Fruit fly (Drosophila melanogaster) whole organism, embryonic: ENCODE results near the gene ninaG.
A peak's percentile ranks its signal among the peaks of the same experiment; 100 is the strongest.

Source experiments
- Aef1 ChIP-seq: fragments of 200-800 bp; sonication (Bioruptor generic); IDR thresholded peaks from 3 replicates; pipeline ENCODE4 v1.3.6; 2022; ENCODE audit warnings: missing biosample characterization, missing genetic modification characterization
- Bteb2 ChIP-seq: fragments of 200-800 bp; sonication (Bioruptor generic); optimal IDR thresholded peaks from 2 replicates; lab custom pipeline; 2016; ENCODE audit warnings: missing biosample characterization, missing genetic modification characterization
- C15 ChIP-seq: fragments of 200-800 bp; sonication (Bioruptor generic); IDR thresholded peaks from 3 replicates; pipeline ENCODE4 v1.3.6; 2022; ENCODE audit warnings: missing biosample characterization, missing genetic modification characterization
- CG1024 ChIP-seq: fragments of 200-800 bp; sonication (Bioruptor generic); IDR thresholded peaks from 2 replicates; pipeline ENCODE4 v1.3.6; 2022; ENCODE audit warnings: missing biosample characterization, missing genetic modification characterization
- CG10654 ChIP-seq: fragments of 200-800 bp; sonication (Bioruptor generic); optimal IDR thresholded peaks from 2 replicates; lab custom pipeline; 2016; ENCODE audit warnings: missing biosample characterization, missing genetic modification characterization
- CG12104 ChIP-seq: fragments of 200-800 bp; sonication (Bioruptor generic); optimal IDR thresholded peaks from 3 replicates; lab custom pipeline; 2016; ENCODE audit warnings: missing biosample characterization, missing genetic modification characterization
- CG12659 ChIP-seq: fragments of 200-800 bp; sonication (Bioruptor generic); optimal IDR thresholded peaks from 3 replicates; lab custom pipeline; 2017; ENCODE audit warnings: mild to moderate bottlenecking, missing biosample characterization, missing genetic modification reagents, missing genetic modification characterization
- CG12769 ChIP-seq: fragments of 200-800 bp; sonication (Bioruptor generic); optimal IDR thresholded peaks from 2 replicates; lab custom pipeline; 2019; ENCODE audit warnings: missing biosample characterization, mild to moderate bottlenecking, missing genetic modification characterization, moderate library complexity
- CG12942 ChIP-seq: fragments of 200-800 bp; sonication (Bioruptor generic); optimal IDR thresholded peaks from 3 replicates; lab custom pipeline; 2016; ENCODE audit warnings: missing biosample characterization, missing genetic modification characterization
- CG13123 ChIP-seq: fragments of 200-800 bp; sonication (Bioruptor generic); optimal IDR thresholded peaks from 2 replicates; lab custom pipeline; 2016; ENCODE audit warnings: missing biosample characterization, missing genetic modification characterization
- CG13296 ChIP-seq: fragments of 200-800 bp; sonication (Bioruptor generic); optimal IDR thresholded peaks from 3 replicates; lab custom pipeline; 2018; ENCODE audit warnings: missing biosample characterization, mild to moderate bottlenecking, missing genetic modification characterization
- CG14667 ChIP-seq: fragments of 200-800 bp; sonication (Bioruptor generic); IDR thresholded peaks from 2 replicates; pipeline ENCODE4 v1.3.6; 2022; ENCODE audit warnings: missing biosample characterization, missing genetic modification characterization
- CG15073 ChIP-seq: fragments of 200-800 bp; sonication (Bioruptor generic); optimal IDR thresholded peaks from 2 replicates; lab custom pipeline; 2016; ENCODE audit warnings: missing biosample characterization, missing genetic modification characterization
- CG15601 ChIP-seq: fragments of 200-800 bp; sonication (Bioruptor generic); optimal IDR thresholded peaks from 3 replicates; lab custom pipeline; 2019; ENCODE audit warnings: missing biosample characterization, mild to moderate bottlenecking, missing genetic modification characterization, moderate library complexity
- CG17802 ChIP-seq: fragments of 200-800 bp; sonication (Bioruptor generic); optimal IDR thresholded peaks from 2 replicates; lab custom pipeline; 2018; ENCODE audit warnings: missing biosample characterization, mild to moderate bottlenecking, missing genetic modification characterization, moderate library complexity
- CG18262 ChIP-seq: fragments of 200-800 bp; optimal IDR thresholded peaks from 3 replicates; lab custom pipeline; 2019; ENCODE audit warnings: missing biosample characterization, mild to moderate bottlenecking, missing genetic modification characterization, moderate library complexity
- CG3163 ChIP-seq: fragments of 200-800 bp; sonication (Bioruptor generic); optimal IDR thresholded peaks from 3 replicates; lab custom pipeline; 2016; ENCODE audit warnings: missing biosample characterization, missing genetic modification characterization
- CG32532 ChIP-seq: fragments of 200-800 bp; sonication (Bioruptor generic); IDR thresholded peaks from 2 replicates; pipeline ENCODE4 v1.3.6; 2022; ENCODE audit warnings: missing biosample characterization, missing genetic modification characterization
- CG32772 ChIP-seq: fragments of 200-800 bp; sonication (Bioruptor generic); IDR thresholded peaks from 2 replicates; pipeline ENCODE4 v1.3.6; 2022; ENCODE audit warnings: missing biosample characterization, missing genetic modification characterization
- CG33213 ChIP-seq: fragments of 200-800 bp; sonication (Bioruptor generic); optimal IDR thresholded peaks from 3 replicates; lab custom pipeline; 2016; ENCODE audit warnings: missing biosample characterization, missing genetic modification characterization
- CG3407 ChIP-seq: fragments of 200-800 bp; sonication (Bioruptor generic); optimal IDR thresholded peaks from 2 replicates; lab custom pipeline; 2018; ENCODE audit warnings: missing biosample characterization, mild to moderate bottlenecking, missing genetic modification characterization
- CG4328 ChIP-seq: fragments of 200-800 bp; sonication (Bioruptor generic); optimal IDR thresholded peaks from 3 replicates; lab custom pipeline; 2017; ENCODE audit warnings: missing biosample characterization, missing genetic modification reagents, missing genetic modification characterization
- CG6654 ChIP-seq: fragments of 200-800 bp; sonication (Bioruptor generic); optimal IDR thresholded peaks from 2 replicates; lab custom pipeline; 2017; ENCODE audit warnings: missing biosample characterization, mild to moderate bottlenecking, missing genetic modification characterization
- CG7928 ChIP-seq: fragments of 200-800 bp; sonication (Bioruptor generic); optimal IDR thresholded peaks from 2 replicates; lab custom pipeline; 2017; ENCODE audit warnings: missing biosample characterization, mild to moderate bottlenecking, missing genetic modification characterization
- CG9215 ChIP-seq: fragments of 200-800 bp; sonication (Bioruptor generic); IDR thresholded peaks from 2 replicates; pipeline ENCODE4 v1.3.6; 2022; ENCODE audit warnings: missing biosample characterization, missing genetic modification characterization
- CHES-1-like ChIP-seq: fragments of 200-800 bp; sonication (Bioruptor generic); optimal IDR thresholded peaks from 2 replicates; lab custom pipeline; 2016; ENCODE audit warnings: missing biosample characterization, missing genetic modification characterization
- Dad ChIP-seq: fragments of 200-800 bp; sonication (Bioruptor generic); optimal IDR thresholded peaks from 3 replicates; lab custom pipeline; 2016; ENCODE audit warnings: missing biosample characterization, missing genetic modification characterization
- Dfd ChIP-seq, 2 experiments: fragments of >200 bp; optimal IDR thresholded peaks; 2 replicates each; lab custom pipeline; 2017; ENCODE audit warnings: missing biosample characterization in 2 of 2, missing genetic modification characterization in 2 of 2
- Hey ChIP-seq: fragments of 200-800 bp; sonication (Bioruptor generic); optimal IDR thresholded peaks from 3 replicates; lab custom pipeline; 2018; ENCODE audit warnings: missing biosample characterization, mild to moderate bottlenecking, missing genetic modification characterization
- Kr ChIP-seq: fragments of 200-800 bp; sonication (Bioruptor generic); optimal IDR thresholded peaks from 2 replicates; lab custom pipeline; 2017; ENCODE audit warnings: missing biosample characterization, mild to moderate bottlenecking, missing genetic modification characterization
- Meics ChIP-seq: fragments of 200-800 bp; sonication (Bioruptor generic); optimal IDR thresholded peaks from 2 replicates; lab custom pipeline; 2017; ENCODE audit warnings: missing biosample characterization, mild to moderate bottlenecking, missing genetic modification characterization
- Nf-YA ChIP-seq: fragments of 200-800 bp; sonication (Bioruptor generic); IDR thresholded peaks from 2 replicates; pipeline ENCODE4 v1.3.6; 2022; ENCODE audit warnings: missing biosample characterization, missing genetic modification characterization
- NfI ChIP-seq: fragments of 200-800 bp; sonication (Bioruptor generic); optimal IDR thresholded peaks from 3 replicates; lab custom pipeline; 2018; ENCODE audit warnings: missing biosample characterization, mild to moderate bottlenecking, missing genetic modification characterization, moderate library complexity
- Oaz ChIP-seq: fragments of 200-800 bp; sonication (Bioruptor generic); IDR thresholded peaks from 2 replicates; pipeline ENCODE4 v1.3.6; 2022; ENCODE audit warnings: missing biosample characterization, missing genetic modification characterization
- Ptx1 ChIP-seq: fragments of 200-800 bp; sonication (Bioruptor generic); IDR thresholded peaks from 2 replicates; pipeline ENCODE4 v1.3.6; 2022; ENCODE audit warnings: missing biosample characterization, missing genetic modification characterization
- YL-1 ChIP-seq: fragments of 200-800 bp; sonication (Bioruptor generic); optimal IDR thresholded peaks from 3 replicates; lab custom pipeline; 2017; ENCODE audit warnings: missing biosample characterization, mild to moderate bottlenecking, missing genetic modification characterization
- abd-A ChIP-seq: fragments of 200-800 bp; sonication (Bioruptor generic); optimal IDR thresholded peaks from 3 replicates; lab custom pipeline; 2019; ENCODE audit warnings: missing biosample characterization, mild to moderate bottlenecking, missing genetic modification characterization, moderate library complexity
- chif ChIP-seq, 2 experiments: fragments of 200-800 bp; sonication (Bioruptor generic); optimal IDR thresholded peaks; 3 replicates each; lab custom pipeline; 2016; ENCODE audit warnings: missing biosample characterization in 2 of 2, missing genetic modification characterization in 2 of 2
- chm ChIP-seq: fragments of 200-800 bp; sonication (Bioruptor generic); IDR thresholded peaks from 2 replicates; pipeline ENCODE4 v1.3.6; 2022; ENCODE audit warnings: missing biosample characterization, missing genetic modification characterization
- corto ChIP-seq: fragments of 200-800 bp; sonication (Bioruptor generic); optimal IDR thresholded peaks from 2 replicates; lab custom pipeline; 2016; ENCODE audit warnings: missing biosample characterization, mild to moderate bottlenecking, missing genetic modification characterization, moderate library complexity
- dan ChIP-seq: fragments of 200-800 bp; sonication (Bioruptor generic); IDR thresholded peaks from 2 replicates; pipeline ENCODE4 v1.3.6; 2022; ENCODE audit warnings: missing biosample characterization, missing genetic modification characterization
- esg ChIP-seq: fragments of 200-800 bp; sonication (Bioruptor generic); conservative IDR thresholded peaks from 2 replicates; pipeline ENCODE4 v1.3.6; 2022; ENCODE audit warnings: missing biosample characterization, missing genetic modification characterization
- ewg ChIP-seq: fragments of 200-800 bp; sonication (Bioruptor generic); optimal IDR thresholded peaks from 3 replicates; lab custom pipeline; 2017; ENCODE audit warnings: mild to moderate bottlenecking, missing biosample characterization, missing genetic modification reagents, missing genetic modification characterization
- gfzf ChIP-seq: fragments of 200-800 bp; sonication (Bioruptor generic); optimal IDR thresholded peaks from 2 replicates; lab custom pipeline; 2016; ENCODE audit warnings: missing biosample characterization, mild to moderate bottlenecking, missing genetic modification characterization, moderate library complexity
- gt ChIP-seq: fragments of 200-800 bp; sonication (Bioruptor generic); IDR thresholded peaks from 2 replicates; pipeline ENCODE4 v1.3.6; 2022; ENCODE audit warnings: missing biosample characterization, missing genetic modification characterization
- hbn ChIP-seq: fragments of 200-800 bp; sonication (Bioruptor generic); IDR thresholded peaks from 2 replicates; pipeline ENCODE4 v1.3.6; 2022; ENCODE audit warnings: missing biosample characterization, missing genetic modification characterization; ENCODE audit not compliant: partially characterized antibody
- hkb ChIP-seq, 2 experiments: fragments of 200-800 bp in 1 of 2; fragments of >200 bp in 1 of 2; sonication (Bioruptor generic) in 1 of 2; IDR thresholded peaks in 1 of 2; optimal IDR thresholded peaks in 1 of 2; 2 replicates each; pipeline versions ENCODE4 v1.3.6 to Lab custom; 2017 to 2022; ENCODE audit warnings: missing biosample characterization in 1 of 2, missing genetic modification characterization in 1 of 2
- rib ChIP-seq: fragments of 200-800 bp; sonication (Bioruptor generic); IDR thresholded peaks from 2 replicates; pipeline ENCODE4 v1.3.6; 2022; ENCODE audit warnings: missing biosample characterization, missing genetic modification characterization
- run ChIP-seq: fragments of 200-800 bp; sonication (Bioruptor generic); optimal IDR thresholded peaks from 3 replicates; lab custom pipeline; 2018; ENCODE audit warnings: missing biosample characterization, mild to moderate bottlenecking, missing genetic modification characterization
- zfh1 ChIP-seq: fragments of 200-800 bp; sonication (Bioruptor generic); IDR thresholded peaks from 3 replicates; pipeline ENCODE4 v1.3.6; 2022; ENCODE audit warnings: missing biosample characterization, missing genetic modification characterization

ninaG gene

dm6 chr3R:11435537-11436234 is 14.2 kb upstream of the ninaG start, which contains the start of the genes Exd2 and CG5281 (continued):
- no peak for TF ChIP-seq CG32532
- TF ChIP-seq esg (GFP tag; lab: Robert Waterston, UW): no peak
- TF ChIP-seq C15 (GFP tag; lab: Robert Waterston, UW): no peak
- no peak for TF ChIP-seq chm (GFP tag; lab: Robert Waterston, UW)
- 0 out of 2 replicates have a peak, but pooled peaks have one; percentile 27 for TF ChIP-seq Nf-YA (GFP tag; lab: Robert Waterston, UW)
- TF ChIP-seq YL-1: peak; percentile 57
- TF ChIP-seq chif (GFP tag; optimal IDR thresholded peaks at IDR 0.05; lab: Kevin White, UChicago): peak; percentile 41 to 59
- TF ChIP-seq CG13296 (GFP tag; lab: Kevin White, UChicago): peak; percentile 57
- peak; percentile 46 for TF ChIP-seq Bteb2 (GFP tag; lab: Kevin White, UChicago)
- TF ChIP-seq ewg (GFP tag; lab: Kevin White, UChicago): peak; percentile 44
- peak; percentile 58 for TF ChIP-seq CG33213 (GFP tag; lab: Kevin White, UChicago)
- no peak for TF ChIP-seq CG9215
- TF ChIP-seq CG10654 (GFP tag; lab: Kevin White, UChicago): peak; percentile 50
- TF ChIP-seq CG14667: no peak
- peak; percentile 53 for TF ChIP-seq CG4328 (GFP tag; lab: Kevin White, UChicago)
- TF ChIP-seq abd-A (tag; lab: Kevin White, UChicago): no peak
- TF ChIP-seq gfzf (GFP tag; lab: Kevin White, UChicago): peak; percentile 26
- no peak for TF ChIP-seq Oaz (GFP tag; lab: Robert Waterston, UW)
- no peak; the same call in 1 of the 2 replicates for TF ChIP-seq CG32772 (GFP tag; lab: Robert Waterston, UW)
- no peak for TF ChIP-seq gt
- peak; percentile 53 for TF ChIP-seq CG13123 (GFP tag; lab: Kevin White, UChicago)
- no peak for TF ChIP-seq CG12769 (tag; lab: Kevin White, UChicago)
- peak; percentile 52 for TF ChIP-seq CG15601 (tag; lab: Kevin White, UChicago)
- TF ChIP-seq hbn (GFP tag; lab: Robert Waterston, UW): no peak
- TF ChIP-seq CG7928: peak; percentile 36
- no peak for TF ChIP-seq Dfd (GFP tag; optimal IDR thresholded peaks at IDR 0.05; lab: Kevin White, UChicago)
- TF ChIP-seq CG17802: no peak
- no peak for TF ChIP-seq CG12104 (GFP tag; lab: Kevin White, UChicago)
- TF ChIP-seq Meics: peak; percentile 62
- no peak for TF ChIP-seq CG15073 (GFP tag; lab: Kevin White, UChicago)
- no peak for TF ChIP-seq run (tag; lab: Kevin White, UChicago)
- peak; percentile 37; the same call in 1 of the 2 replicates for TF ChIP-seq Ptx1
- TF ChIP-seq dan (GFP tag; lab: Robert Waterston, UW): no peak
- TF ChIP-seq CG3407 (GFP tag; lab: Kevin White, UChicago): peak; percentile 49
- peak; percentile 45 for TF ChIP-seq CHES-1-like (GFP tag; lab: Kevin White, UChicago)
- no peak for TF ChIP-seq CG1024 (GFP tag; lab: Robert Waterston, UW)
- TF ChIP-seq hkb (optimal IDR thresholded peaks at IDR 0.05; lab: Kevin White, UChicago): peak; percentile 57
- TF ChIP-seq hkb (GFP tag; IDR thresholded peaks at IDR 0.05; lab: Robert Waterston, UW): no peak
- peak; percentile 75 for TF ChIP-seq CG12659 (GFP tag; lab: Kevin White, UChicago)
- peak; percentile 20 for TF ChIP-seq CG12942 (GFP tag; lab: Kevin White, UChicago)
- peak; percentile 21 for TF ChIP-seq Hey (tag; lab: Kevin White, UChicago)
- no peak for TF ChIP-seq corto
- TF ChIP-seq NfI: peak; percentile 71
- TF ChIP-seq CG3163 (GFP tag; lab: Kevin White, UChicago): peak; percentile 25
- no peak for TF ChIP-seq rib
- no peak for TF ChIP-seq CG18262 (tag; lab: Kevin White, UChicago)
- no peak for TF ChIP-seq Kr (GFP tag; lab: Kevin White, UChicago)
- no peak for TF ChIP-seq Aef1 (GFP tag; lab: Robert Waterston, UW)
- TF ChIP-seq zfh1 (GFP tag; lab: Robert Waterston, UW): peak; percentile 46; the same call in 1 of the 3 replicates
- peak; percentile 47 for TF ChIP-seq Dad (GFP tag; lab: Kevin White, UChicago)
- TF ChIP-seq CG6654 (GFP tag; lab: Kevin White, UChicago): no peak
